Worm (Caenorhabditis elegans) whole organism, late embryonic: ENCODE measurements around the gene dot-1.4.
"Not testable (repeated sequence)": the region's sequence is repeated elsewhere in the genome, so short reads cannot be mapped to it uniquely, and the experiment has no call there.

Experiments
- C38D4.7 ChIP-seq: fragments of 200-800 bp; sonication (Bioruptor generic); optimal IDR thresholded peaks from 2 replicates; lab custom pipeline; 2018; ENCODE audit warnings: mild to moderate bottlenecking, missing genetic modification characterization, moderate library complexity, missing compliant biosample characterization
- K09A11.1 ChIP-seq: sonication (generic microtip); optimal IDR thresholded peaks from 2 replicates; lab custom pipeline; 2017; ENCODE audit warnings: antibody characterized with exemption, mild to moderate bottlenecking, missing genetic modification characterization, missing compliant biosample characterization; ENCODE audit not compliant: insufficient read depth
- ama-1 ChIP-seq: fragments of 150-350 bp; optimal IDR thresholded peaks from 2 replicates; lab custom pipeline; 2014
- ceh-14 ChIP-seq: sonication (generic microtip); optimal IDR thresholded peaks from 2 replicates; lab custom pipeline; 2016; ENCODE audit warnings: missing genotype, missing genetic modification characterization, missing compliant biosample characterization
- ceh-19 ChIP-seq: fragments of 200-800 bp; sonication (Bioruptor generic); optimal IDR thresholded peaks from 2 replicates; lab custom pipeline; 2018; ENCODE audit warnings: mild to moderate bottlenecking, missing genetic modification characterization, missing compliant biosample characterization
- ceh-22 ChIP-seq: sonication (generic microtip); optimal IDR thresholded peaks from 2 replicates; lab custom pipeline; 2017; ENCODE audit warnings: missing biosample characterization, missing genetic modification characterization
- ceh-24 ChIP-seq: sonication (generic microtip); optimal IDR thresholded peaks from 2 replicates; lab custom pipeline; 2016; ENCODE audit warnings: mild to moderate bottlenecking, missing genetic modification characterization, missing compliant biosample characterization
- ceh-48 ChIP-seq: sonication (generic microtip); optimal IDR thresholded peaks from 2 replicates; lab custom pipeline; 2016; ENCODE audit warnings: missing genetic modification characterization, inconsistent platforms, missing compliant biosample characterization
- ceh-6 ChIP-seq: fragments of 200-800 bp; sonication (Bioruptor generic); optimal IDR thresholded peaks from 2 replicates; lab custom pipeline; 2018; ENCODE audit warnings: mild to moderate bottlenecking, missing genetic modification characterization, missing compliant biosample characterization
- ceh-9 ChIP-seq: sonication (generic microtip); optimal IDR thresholded peaks from 2 replicates; lab custom pipeline; 2016; ENCODE audit warnings: mild to moderate bottlenecking, missing genetic modification characterization, inconsistent platforms, missing compliant biosample characterization
- che-1 ChIP-seq: sonication (generic microtip); optimal IDR thresholded peaks from 2 replicates; lab custom pipeline; 2016; ENCODE audit warnings: mild to moderate bottlenecking, missing genetic modification characterization, missing compliant biosample characterization
- dve-1 ChIP-seq: sonication (generic microtip); optimal IDR thresholded peaks from 2 replicates; lab custom pipeline; 2017; ENCODE audit warnings: antibody characterized with exemption, mild to moderate bottlenecking, missing genetic modification characterization, missing compliant biosample characterization
- elt-2 ChIP-seq: sonication (generic microtip); optimal IDR thresholded peaks from 2 replicates; lab custom pipeline; 2016; ENCODE audit warnings: missing genetic modification reagents, missing genetic modification characterization, missing compliant biosample characterization
- ets-4 ChIP-seq: sonication (generic microtip); optimal IDR thresholded peaks from 2 replicates; lab custom pipeline; 2016; ENCODE audit warnings: missing genetic modification characterization, missing compliant biosample characterization
- fax-1 ChIP-seq: sonication (generic microtip); optimal IDR thresholded peaks from 2 replicates; lab custom pipeline; 2016; ENCODE audit warnings: missing genotype, missing genetic modification characterization, missing compliant biosample characterization
- hlh-15 ChIP-seq: sonication (generic microtip); optimal IDR thresholded peaks from 2 replicates; lab custom pipeline; 2016; ENCODE audit warnings: missing genetic modification characterization, missing compliant biosample characterization
- hlh-30 ChIP-seq: sonication (generic microtip); optimal IDR thresholded peaks from 2 replicates; lab custom pipeline; 2017; ENCODE audit warnings: antibody characterized with exemption, missing genetic modification characterization, missing compliant biosample characterization; ENCODE audit not compliant: insufficient read depth
- madf-2 ChIP-seq: sonication (generic microtip); optimal IDR thresholded peaks from 2 replicates; lab custom pipeline; 2017; ENCODE audit warnings: missing genetic modification characterization, missing compliant biosample characterization
- mec-3 ChIP-seq: sonication (generic microtip); optimal IDR thresholded peaks from 2 replicates; lab custom pipeline; 2016; ENCODE audit warnings: borderline replicate concordance, missing genetic modification characterization, missing compliant biosample characterization
- nfya-1 ChIP-seq: sonication (generic microtip); optimal IDR thresholded peaks from 2 replicates; lab custom pipeline; 2017; ENCODE audit warnings: missing genetic modification characterization, mild to moderate bottlenecking, missing compliant biosample characterization, antibody characterized with exemption, moderate library complexity
- nhr-11 ChIP-seq: fragments of 150-350 bp; optimal IDR thresholded peaks from 2 replicates; lab custom pipeline; 2014; ENCODE audit warnings: missing biosample characterization, missing genetic modification characterization
- pqm-1 ChIP-seq: sonication (generic microtip); optimal IDR thresholded peaks from 2 replicates; lab custom pipeline; 2016; ENCODE audit warnings: missing genetic modification characterization, missing compliant biosample characterization
- pros-1 ChIP-seq: fragments of 150-350 bp; optimal IDR thresholded peaks from 2 replicates; lab custom pipeline; 2014; ENCODE audit warnings: missing biosample characterization, missing genetic modification reagents, missing genetic modification characterization
- ref-2 ChIP-seq: sonication (generic microtip); optimal IDR thresholded peaks from 2 replicates; lab custom pipeline; 2016; ENCODE audit warnings: missing genetic modification characterization, missing compliant biosample characterization
- rnt-1 ChIP-seq: sonication (generic microtip); optimal IDR thresholded peaks from 2 replicates; lab custom pipeline; 2016; ENCODE audit warnings: missing genetic modification characterization, missing compliant biosample characterization
- sdc-2 ChIP-seq: sonication (generic microtip); optimal IDR thresholded peaks from 2 replicates; lab custom pipeline; 2016; ENCODE audit warnings: missing genotype, missing genetic modification characterization, missing compliant biosample characterization
- sox-2 ChIP-seq: fragments of 200-800 bp; sonication (Bioruptor generic); IDR thresholded peaks from 2 replicates; pipeline ENCODE4 v1.3.6; 2022; ENCODE audit warnings: missing genetic modification reagents, missing genetic modification characterization, missing compliant biosample characterization
- tbx-2 ChIP-seq: sonication (generic microtip); optimal IDR thresholded peaks from 2 replicates; lab custom pipeline; 2016; ENCODE audit warnings: missing genetic modification characterization, missing compliant biosample characterization
- unc-55 ChIP-seq: sonication (generic microtip); optimal IDR thresholded peaks from 2 replicates; lab custom pipeline; 2017; ENCODE audit warnings: missing biosample characterization, missing genetic modification reagents, missing genetic modification characterization
- unc-86 ChIP-seq: sonication (generic microtip); optimal IDR thresholded peaks from 2 replicates; lab custom pipeline; 2016; ENCODE audit warnings: missing genetic modification characterization, missing compliant biosample characterization
- zip-5 ChIP-seq: sonication (generic microtip); optimal IDR thresholded peaks from 2 replicates; lab custom pipeline; 2016; ENCODE audit warnings: missing genetic modification characterization, missing compliant biosample characterization
- ztf-16 ChIP-seq: sonication (generic microtip); optimal IDR thresholded peaks from 2 replicates; lab custom pipeline; 2017; ENCODE audit warnings: missing genetic modification characterization, missing compliant biosample characterization

The dot-1.4 gene

DNA sequence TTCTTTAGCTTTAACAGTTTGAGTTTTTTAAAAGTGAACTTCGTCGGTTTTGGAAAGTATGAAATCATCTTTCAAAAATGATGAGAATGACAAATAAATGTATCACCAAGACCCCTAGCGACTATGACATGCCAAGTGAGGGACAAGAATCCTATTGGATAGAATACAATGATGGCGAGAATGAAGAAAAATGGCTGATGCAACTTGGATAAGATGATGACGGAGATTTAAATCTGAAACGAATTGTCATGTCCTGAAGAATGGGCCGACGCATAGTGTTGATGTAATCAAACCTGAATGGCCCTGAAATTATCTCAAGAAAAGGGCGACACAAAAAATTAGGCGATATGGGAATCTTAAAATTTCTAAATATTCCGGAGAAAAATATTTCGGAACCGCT lies 32.2 kb upstream of the dot-1.4 start:
- no peak for TF ChIP-seq ceh-48 (tag; lab: Kevin White, UChicago)
- no peak for TF ChIP-seq hlh-30
- TF ChIP-seq nfya-1 (tag; lab: Kevin White, UChicago), result peak; percentile 54
- TF ChIP-seq ceh-19 (GFP tag; lab: Kevin White, UChicago), result no peak

DNA sequence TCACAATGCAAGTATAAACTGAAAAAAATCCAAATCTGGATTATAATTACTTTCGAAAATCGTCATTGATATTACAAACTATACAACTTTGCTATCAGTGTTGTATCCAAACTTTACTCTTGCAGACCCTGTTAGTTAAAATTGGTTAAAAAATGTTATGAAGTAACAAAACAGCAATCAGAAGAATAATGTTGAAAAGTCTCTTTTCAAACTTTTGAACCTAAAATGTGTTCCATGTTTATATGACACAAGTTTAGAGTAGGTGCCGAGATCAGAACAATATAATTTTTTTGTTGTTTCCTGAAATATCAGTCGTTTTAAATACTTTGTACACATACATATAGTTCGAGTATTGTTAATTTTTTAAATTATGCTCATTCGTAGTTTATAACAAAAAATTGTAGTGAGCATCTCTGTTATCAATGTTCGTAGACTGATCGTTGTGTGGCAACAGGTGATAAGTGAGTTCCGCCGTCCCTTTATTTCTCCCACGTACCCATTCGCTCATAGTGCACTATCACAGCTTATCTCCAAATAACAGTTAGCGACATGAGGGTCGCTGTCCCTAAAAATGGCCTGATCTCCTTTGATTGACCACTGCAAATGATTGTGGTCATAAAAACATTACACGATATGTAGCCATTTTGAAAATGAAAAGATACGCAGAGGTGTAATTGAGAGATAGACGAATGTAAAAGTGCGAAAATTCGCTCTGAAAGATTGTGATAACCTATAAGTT lies 30.8 kb upstream of the dot-1.4 start:
- TF ChIP-seq rnt-1 (tag; lab: Kevin White, UChicago), result no peak
- TF ChIP-seq elt-2, result peak; percentile 82
- TF ChIP-seq, all 69 proteins: peak for 1

DNA sequence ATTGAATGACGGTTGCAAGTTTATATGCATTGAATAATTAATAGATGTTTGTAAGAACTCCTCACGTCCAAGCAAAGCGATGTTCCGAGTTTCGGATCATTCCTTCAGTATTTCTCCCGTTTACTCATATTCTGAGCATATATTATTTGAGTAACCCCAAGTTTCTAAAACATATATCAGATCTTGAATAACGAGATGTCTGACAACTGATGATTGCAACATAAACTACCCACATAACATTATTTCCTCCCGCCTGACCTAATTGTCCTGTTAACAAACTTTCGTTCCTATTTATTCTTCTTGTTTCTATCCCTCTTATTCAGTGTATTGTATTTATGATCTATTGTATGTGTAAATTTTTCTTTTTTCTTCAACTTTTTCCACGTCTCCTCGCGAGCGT lies 29.6 kb upstream of the dot-1.4 start, which contains the start of gene C49F5.13:
Gene C49F5.13 (plus strand): TSS at position 301 of the 400 bp plus-strand sequence.
- TF ChIP-seq unc-55 (GFP tag; lab: Kevin White, UChicago); hlh-30; ceh-14 (tag; lab: Kevin White, UChicago): not testable (repeated sequence)

DNA sequence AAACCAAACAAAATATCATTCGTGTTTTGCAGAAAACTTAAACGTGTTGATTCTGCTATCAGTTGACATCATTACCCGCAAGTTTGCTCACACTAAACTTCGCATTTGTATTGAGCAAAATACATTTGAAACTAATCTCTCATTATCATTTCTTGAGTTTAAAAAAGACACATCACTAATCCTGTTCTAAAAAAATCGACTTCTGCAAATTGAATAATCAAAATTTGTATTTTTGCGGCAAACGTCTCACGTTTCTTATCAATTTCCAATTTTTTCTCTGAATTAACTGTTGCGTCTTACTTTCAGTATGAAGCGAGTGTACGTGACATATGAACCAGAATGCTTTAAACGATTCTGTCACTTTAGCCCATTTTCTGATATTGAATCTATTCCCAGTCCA lies 28.4 kb upstream of the dot-1.4 start, which contains the start of gene C49F5.8:
Gene C49F5.8 (plus strand): TSS at position 301 of the 400 bp plus-strand sequence.
- no peak for TF ChIP-seq mec-3
- TF ChIP-seq ztf-16 (tag; lab: Kevin White, UChicago), result no peak
- no peak for TF ChIP-seq nfya-1 (tag; lab: Kevin White, UChicago)
- TF ChIP-seq ceh-24 (tag; lab: Kevin White, UChicago), result no peak
- no peak for TF ChIP-seq C38D4.7
- no peak for TF ChIP-seq dve-1 (tag; lab: Kevin White, UChicago)
- no peak for TF ChIP-seq ceh-6
- no peak for TF ChIP-seq che-1 (tag; lab: Kevin White, UChicago)
- TF ChIP-seq pqm-1, result no peak
- no peak for TF ChIP-seq fax-1
- no peak for TF ChIP-seq madf-2
- TF ChIP-seq unc-55 (GFP tag; lab: Kevin White, UChicago), result no peak
- TF ChIP-seq ref-2 (tag; lab: Kevin White, UChicago), result no peak
- no peak for TF ChIP-seq tbx-2 (tag; lab: Kevin White, UChicago)
- no peak for TF ChIP-seq K09A11.1

DNA sequence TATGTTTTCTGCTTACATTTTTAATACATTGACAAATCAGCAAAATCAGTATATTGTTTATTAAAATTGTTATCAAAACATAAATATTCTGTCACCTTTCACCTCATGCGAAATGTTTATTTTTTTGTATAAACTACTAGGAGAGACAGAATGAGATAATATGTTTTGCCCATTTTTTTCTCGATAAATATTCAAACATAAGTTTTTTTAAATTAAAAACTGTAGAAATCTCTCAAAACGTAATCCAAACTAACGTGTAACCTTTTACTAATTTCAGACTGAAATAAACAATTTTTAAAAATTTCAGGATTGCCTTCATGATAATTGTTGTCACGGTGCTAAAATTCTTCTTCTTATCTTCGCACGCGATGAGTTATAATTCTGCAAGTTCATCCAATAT lies 25.8 kb upstream of the dot-1.4 start, which contains the start of gene T08D10.5:
Gene T08D10.5 (plus strand): TSS at position 301 of the 400 bp plus-strand sequence.
- no peak for TF ChIP-seq ceh-22 (tag; lab: Kevin White, UChicago)
- no peak for TF ChIP-seq sdc-2
- TF ChIP-seq ceh-48 (tag; lab: Kevin White, UChicago), result no peak
- TF ChIP-seq unc-86 (tag; lab: Kevin White, UChicago), result no peak
- TF ChIP-seq ceh-9 (tag; lab: Kevin White, UChicago), result no peak
- TF ChIP-seq pros-1, result no peak
- TF ChIP-seq nhr-11 (tag; lab: Kevin White, UChicago), result no peak
- TF ChIP-seq ets-4 (tag; lab: Kevin White, UChicago), result no peak
- TF ChIP-seq dve-1 (tag; lab: Kevin White, UChicago), result no peak
- TF ChIP-seq elt-2, result no peak
- no peak for TF ChIP-seq sox-2 (GFP tag; lab: Robert Waterston, UW)
- TF ChIP-seq nfya-1 (tag; lab: Kevin White, UChicago), result no peak
- no peak for TF ChIP-seq hlh-15 (tag; lab: Kevin White, UChicago)
- TF ChIP-seq zip-5, result no peak
- TF ChIP-seq, all 69 proteins: peak for 0

DNA sequence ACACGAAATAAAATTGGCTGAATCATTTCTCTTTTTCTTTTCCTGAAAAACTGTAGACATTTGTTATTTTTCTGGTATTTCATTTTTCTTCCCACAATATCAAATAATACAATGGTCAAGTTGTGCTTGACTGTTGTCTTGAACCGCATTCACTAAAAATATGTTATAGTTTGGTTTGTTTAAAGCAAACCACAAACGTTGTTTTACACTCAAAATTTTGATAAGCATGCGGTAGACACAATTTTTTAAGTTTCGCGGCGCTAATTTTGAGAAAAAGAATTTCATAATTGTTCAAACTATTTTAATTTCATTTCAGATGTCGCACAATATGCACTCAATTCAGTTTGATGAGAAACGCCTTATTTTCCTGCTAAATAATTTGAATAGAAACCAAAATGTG lies 23.7 kb upstream of the dot-1.4 start, which contains the start of gene T08D10.3:
Gene T08D10.3 (plus strand): TSS at position 301 of the 400 bp plus-strand sequence.
- TF ChIP-seq ama-1 (lab: Kevin White, UChicago), result no peak
